Fruit fly (Drosophila melanogaster) whole organism, wandering third instar larva: ENCODE results near the gene Gad1.

Experiments used
- Abd-B ChIP-seq: fragments of >200 bp; optimal IDR thresholded peaks from 2 replicates; lab custom pipeline; 2017; ENCODE audit warnings: missing biosample characterization, missing genetic modification characterization
- CG9705 ChIP-seq: fragments of 200-800 bp; sonication (Bioruptor generic); optimal IDR thresholded peaks from 2 replicates; lab custom pipeline; 2018; ENCODE audit warnings: missing biosample characterization, mild to moderate bottlenecking, missing genetic modification characterization
- CrebA ChIP-seq: fragments of 200-800 bp; sonication (Bioruptor generic); optimal IDR thresholded peaks from 2 replicates; lab custom pipeline; 2016; ENCODE audit warnings: missing biosample characterization, mild to moderate bottlenecking, missing genetic modification characterization, borderline replicate concordance
- Dfd ChIP-seq: fragments of >200 bp; optimal IDR thresholded peaks from 2 replicates; lab custom pipeline; 2017; ENCODE audit warnings: missing biosample characterization, missing genetic modification characterization
- Dif ChIP-seq: fragments of 200-275, 200-300 bp; sonication (Bioruptor generic); optimal IDR thresholded peaks from 2 replicates; lab custom pipeline; 2018; ENCODE audit warnings: missing biosample characterization, missing genetic modification characterization; ENCODE audit not compliant: partially characterized antibody
- GATAd ChIP-seq: sonication (Bioruptor generic); optimal IDR thresholded peaks from 2 replicates; lab custom pipeline; 2016; ENCODE audit warnings: missing biosample characterization, missing genetic modification characterization
- HLH106 ChIP-seq: fragments of 200-800 bp; optimal IDR thresholded peaks from 3 replicates; lab custom pipeline; 2019; ENCODE audit warnings: missing biosample characterization, mild to moderate bottlenecking, missing genetic modification characterization, moderate library complexity
- Hnf4 ChIP-seq: fragments of 200-800 bp; sonication (Bioruptor generic); optimal IDR thresholded peaks from 2 replicates; lab custom pipeline; 2016; ENCODE audit warnings: missing biosample characterization, mild to moderate bottlenecking, missing genetic modification characterization
- Hr83 ChIP-seq: fragments of 200-300 bp; sonication (Bioruptor generic); optimal IDR thresholded peaks from 2 replicates; lab custom pipeline; 2016; ENCODE audit warnings: missing biosample characterization, mild to moderate bottlenecking, missing genetic modification characterization, moderate library complexity; ENCODE audit not compliant: poor library complexity, severe bottlenecking
- Jra ChIP-seq: sonication (Bioruptor generic); optimal IDR thresholded peaks from 2 replicates; lab custom pipeline; 2016; ENCODE audit warnings: missing biosample characterization, missing genetic modification characterization
- Myc ChIP-seq: fragments of >200 bp; optimal IDR thresholded peaks from 2 replicates; lab custom pipeline; 2017
- N ChIP-seq: fragments of >200 bp; optimal IDR thresholded peaks from 2 replicates; lab custom pipeline; 2018; ENCODE audit warnings: missing biosample characterization, missing external identifiers, missing genetic modification characterization
- Rel ChIP-seq, 2 experiments: fragments of 200-800 bp; sonication (Bioruptor generic) in 1 of 2; optimal IDR thresholded peaks; 2 replicates in 1 of 2; 3 replicates in 1 of 2; lab custom pipeline; 2016 to 2019; ENCODE audit warnings: mild to moderate bottlenecking in 2 of 2, missing biosample characterization in 2 of 2, missing genetic modification characterization in 2 of 2, moderate library complexity in 1 of 2
- Sp1 ChIP-seq: fragments of 200-800 bp; sonication (Bioruptor generic); optimal IDR thresholded peaks from 3 replicates; lab custom pipeline; 2019; ENCODE audit warnings: missing biosample characterization, mild to moderate bottlenecking, missing genetic modification characterization, moderate library complexity
- Vsx2 ChIP-seq: fragments of 200-300, 225-300 bp; sonication (Bioruptor generic); optimal IDR thresholded peaks from 2 replicates; lab custom pipeline; 2018; ENCODE audit warnings: missing biosample characterization, missing genetic modification characterization; ENCODE audit not compliant: partially characterized antibody
- br ChIP-seq: fragments of 200-800 bp; sonication (Bioruptor generic); optimal IDR thresholded peaks from 2 replicates; lab custom pipeline; 2016; ENCODE audit warnings: missing biosample characterization, missing genetic modification characterization
- brk ChIP-seq: fragments of 200-800 bp; sonication (Bioruptor generic); optimal IDR thresholded peaks from 2 replicates; lab custom pipeline; 2016; ENCODE audit warnings: missing biosample characterization, mild to moderate bottlenecking, missing genetic modification characterization
- fru ChIP-seq: fragments of 200-800 bp; sonication (Bioruptor generic); optimal IDR thresholded peaks from 3 replicates; lab custom pipeline; 2016; ENCODE audit warnings: missing biosample characterization, mild to moderate bottlenecking, missing genetic modification characterization
- h ChIP-seq: fragments of 200-800 bp; sonication (Bioruptor generic); optimal IDR thresholded peaks from 3 replicates; lab custom pipeline; 2016; ENCODE audit warnings: missing biosample characterization, mild to moderate bottlenecking, missing genetic modification characterization
- jim ChIP-seq: fragments of 175-275, 200-325 bp; sonication (Bioruptor generic); optimal IDR thresholded peaks from 2 replicates; lab custom pipeline; 2016; ENCODE audit warnings: missing biosample characterization, mild to moderate bottlenecking, missing genetic modification characterization
- lola ChIP-seq: fragments of >200 bp; optimal IDR thresholded peaks from 2 replicates; lab custom pipeline; 2017; ENCODE audit warnings: missing biosample characterization, missing genetic modification characterization
- pan ChIP-seq: fragments of >200 bp; optimal IDR thresholded peaks from 2 replicates; lab custom pipeline; 2017
- psq ChIP-seq: fragments of 200-800 bp; sonication (Bioruptor generic); optimal IDR thresholded peaks from 3 replicates; lab custom pipeline; 2017; ENCODE audit warnings: missing biosample characterization, mild to moderate bottlenecking, missing genetic modification characterization, moderate library complexity
- rgr ChIP-seq: fragments of 200-800 bp; sonication (Bioruptor generic); optimal IDR thresholded peaks from 3 replicates; lab custom pipeline; 2016; ENCODE audit warnings: missing biosample characterization, mild to moderate bottlenecking, missing genetic modification characterization
- sage ChIP-seq: fragments of 200-800 bp; sonication (Bioruptor generic); optimal IDR thresholded peaks from 2 replicates; lab custom pipeline; 2016; ENCODE audit warnings: missing biosample characterization, mild to moderate bottlenecking, missing genetic modification characterization
- sv ChIP-seq: fragments of 200-800 bp; sonication (Bioruptor generic); optimal IDR thresholded peaks from 3 replicates; lab custom pipeline; 2016; ENCODE audit warnings: missing biosample characterization, missing genetic modification characterization
- usp ChIP-seq: fragments of >200 bp; optimal IDR thresholded peaks from 2 replicates; lab custom pipeline; 2017; ENCODE audit warnings: missing biosample characterization, missing genetic modification characterization

The Gad1 gene

DNA sequence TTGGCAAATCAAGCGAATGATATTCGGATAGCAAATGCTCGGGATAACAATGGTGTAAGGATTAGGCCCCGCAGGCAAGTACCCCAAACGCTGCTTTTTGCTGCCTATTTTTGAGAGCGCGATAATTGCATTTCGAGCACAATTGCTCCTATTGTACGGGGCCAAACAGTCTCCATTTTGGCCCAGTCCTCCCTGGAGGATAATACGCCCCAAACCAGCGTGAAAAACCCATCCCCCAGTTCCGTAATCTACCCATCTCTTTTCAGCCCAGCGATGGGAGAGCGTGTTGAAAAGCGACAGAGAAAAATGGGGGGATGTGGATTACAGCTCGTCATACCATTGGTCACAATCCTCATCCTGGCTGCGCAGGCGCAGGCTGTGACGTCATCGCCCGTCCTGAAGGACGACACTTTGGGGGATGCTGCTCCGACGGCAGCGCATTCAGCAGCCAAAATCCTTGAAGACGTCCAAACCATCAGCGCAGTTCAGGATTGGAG is at the start of gene Gad1:
TSS of gene Gad1 (minus strand) at position 51 of the 497 bp plus-strand sequence.
- peak; percentile 35 for TF ChIP-seq Vsx2
- no peak for TF ChIP-seq brk
- TF ChIP-seq CG9705 (GFP tag; lab: Kevin White, UChicago): no peak
- TF ChIP-seq pan (lab: Kevin White, UChicago): no peak
- TF ChIP-seq fru: no peak
- no peak for TF ChIP-seq sv (GFP tag; lab: Kevin White, UChicago)
- no peak for TF ChIP-seq HLH106

DNA sequence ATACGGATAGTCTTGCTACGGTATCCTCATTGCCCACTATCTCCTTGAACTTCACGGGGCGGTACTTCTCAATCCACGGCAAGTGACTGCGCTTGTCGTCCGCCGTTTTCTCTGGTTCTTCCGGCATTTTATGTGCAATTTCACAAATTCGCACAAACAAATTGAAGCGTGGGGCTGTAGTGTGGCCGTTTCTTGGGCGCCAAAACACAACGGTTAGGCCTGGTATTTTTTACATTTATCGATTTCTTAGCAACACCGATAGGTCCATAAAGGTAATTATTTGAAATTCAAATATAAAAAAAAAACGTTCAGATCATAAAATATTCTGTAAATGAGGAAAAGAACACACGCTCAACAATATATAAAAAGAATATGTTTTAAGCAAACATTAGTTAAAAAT is 47.3 kb upstream of the Gad1 start, which contains the start of gene RfC4:
TSS of gene RfC4 (minus strand) at position 182 of the 400 bp plus-strand sequence.
- TF ChIP-seq HLH106 (no peak), N (GFP tag; lab: Kevin White, UChicago) (no peak), Rel (GFP tag; optimal IDR thresholded peaks at IDR 0.05; lab: Kevin White, UChicago) (no peak), Rel (tag; optimal IDR thresholded peaks at IDR 0.05; lab: Kevin White, UChicago) (no peak), br (GFP tag; lab: Kevin White, UChicago) (no peak), lola (GFP tag; lab: Kevin White, UChicago) (no peak), Myc (lab: Kevin White, UChicago) (no peak), Sp1 (no peak), fru (no peak), sv (GFP tag; lab: Kevin White, UChicago) (no peak)

DNA sequence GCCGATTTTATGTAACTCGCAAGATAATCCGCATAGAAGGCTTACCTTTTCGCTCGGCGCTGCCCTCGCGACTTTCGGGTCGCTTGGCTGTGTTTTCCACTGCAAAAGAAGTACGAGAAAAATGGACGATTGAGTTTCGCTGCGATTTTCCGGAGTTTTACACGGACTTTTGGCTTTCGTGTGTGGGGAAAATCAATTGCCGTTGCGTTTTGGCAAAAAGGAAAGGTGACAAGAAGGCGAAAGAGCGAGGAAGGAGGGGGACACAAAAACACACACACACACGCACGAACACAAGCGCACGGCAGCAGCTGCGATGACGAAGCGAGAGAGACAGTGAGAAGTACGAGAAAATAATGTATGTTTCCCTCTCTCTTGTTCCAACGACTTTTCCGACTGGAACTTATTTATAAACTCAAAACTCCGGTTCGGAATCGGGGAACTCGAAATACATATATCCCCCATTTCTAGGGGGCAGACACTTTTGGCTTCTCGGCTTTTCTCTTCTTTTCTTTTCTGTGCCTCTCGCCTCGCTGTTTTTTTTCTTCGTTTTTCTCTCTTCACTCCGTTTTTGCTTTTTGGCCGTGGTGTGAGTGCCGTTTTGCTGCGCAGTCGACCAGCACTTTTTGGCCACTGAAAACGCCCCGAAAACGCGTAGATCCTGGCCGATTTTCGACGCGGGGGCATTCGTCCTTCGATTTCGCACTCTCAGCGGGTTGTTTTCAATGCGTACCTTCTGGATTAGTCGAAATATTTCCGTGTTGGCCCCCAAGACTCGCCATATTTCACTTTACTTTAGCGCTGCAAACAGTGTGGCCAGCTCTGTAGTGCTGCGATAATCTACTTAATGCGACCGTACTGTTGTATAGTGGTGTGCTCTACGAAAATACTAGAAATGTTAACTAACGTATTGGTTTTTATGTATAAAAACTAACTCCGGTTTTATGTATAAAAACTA is 45.5 kb upstream of the Gad1 start, which contains the start of gene ens:
TSS of gene ens (minus strand) at position 827 of the 955 bp plus-strand sequence.
- no peak for TF ChIP-seq Hnf4 (GFP tag; lab: Kevin White, UChicago)
- TF ChIP-seq psq (GFP tag; lab: Kevin White, UChicago): peak; percentile 88
- peak; percentile 33 for TF ChIP-seq Dif (GFP tag; lab: Kevin White, UChicago)

DNA sequence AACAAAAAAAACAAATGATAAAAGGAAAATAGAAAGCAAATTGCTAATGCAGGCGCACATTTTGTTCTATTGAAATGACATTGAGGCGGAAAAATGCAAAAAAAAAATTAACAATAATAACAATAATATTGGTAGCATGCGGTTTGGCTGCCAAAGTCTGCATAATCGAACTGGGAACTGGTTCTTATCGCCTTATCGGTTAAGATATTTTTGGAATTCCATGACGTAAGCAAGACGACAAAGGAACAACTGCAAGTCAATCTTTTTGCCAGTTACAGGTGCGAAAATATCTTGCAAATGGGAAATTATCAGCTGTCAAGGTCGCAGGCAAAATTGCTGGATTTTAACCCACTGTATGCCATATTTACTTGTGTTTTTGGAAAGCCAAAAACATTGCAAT is 44.0 kb upstream of the Gad1 start:
- TF ChIP-seq Hr83 (GFP tag; lab: Kevin White, UChicago) (no peak), psq (GFP tag; lab: Kevin White, UChicago) (no peak), lola (GFP tag; lab: Kevin White, UChicago) (no peak), fru (no peak), Dfd (GFP tag; lab: Kevin White, UChicago) (no peak), usp (GFP tag; lab: Kevin White, UChicago) (no peak), Abd-B (GFP tag; lab: Kevin White, UChicago) (no peak), rgr (GFP tag; lab: Kevin White, UChicago) (no peak), h (GFP tag; lab: Kevin White, UChicago) (no peak), GATAd (GFP tag; lab: Kevin White, UChicago) (no peak), pan (lab: Kevin White, UChicago) (no peak), sage (GFP tag; lab: Kevin White, UChicago) (no peak), jim (GFP tag; lab: Kevin White, UChicago) (no peak), Jra (GFP tag; lab: Kevin White, UChicago) (no peak), CrebA (no peak)

DNA sequence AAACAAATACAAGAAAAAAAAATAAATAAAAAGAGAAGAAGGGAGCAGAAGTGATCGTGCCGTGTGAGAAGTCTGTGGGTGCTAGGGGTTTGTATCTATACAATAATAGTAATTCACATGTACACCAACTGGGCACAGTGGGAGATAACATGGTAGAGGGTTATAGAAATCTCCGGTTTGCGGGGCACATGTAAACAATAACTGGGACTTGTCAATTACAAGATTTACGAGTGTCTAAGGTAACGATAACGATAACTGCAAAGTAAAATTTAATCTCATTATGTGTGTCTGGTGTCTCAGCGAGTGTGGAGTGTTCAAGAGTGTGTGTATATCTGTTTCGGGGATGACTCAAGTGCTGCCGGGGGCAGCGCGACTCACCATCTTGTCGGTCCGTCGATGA is 42.2 kb upstream of the Gad1 start:
- TF ChIP-seq Abd-B (GFP tag; lab: Kevin White, UChicago): no peak
- no peak for TF ChIP-seq Myc (lab: Kevin White, UChicago)
- no peak for TF ChIP-seq Hnf4 (GFP tag; lab: Kevin White, UChicago)

DNA sequence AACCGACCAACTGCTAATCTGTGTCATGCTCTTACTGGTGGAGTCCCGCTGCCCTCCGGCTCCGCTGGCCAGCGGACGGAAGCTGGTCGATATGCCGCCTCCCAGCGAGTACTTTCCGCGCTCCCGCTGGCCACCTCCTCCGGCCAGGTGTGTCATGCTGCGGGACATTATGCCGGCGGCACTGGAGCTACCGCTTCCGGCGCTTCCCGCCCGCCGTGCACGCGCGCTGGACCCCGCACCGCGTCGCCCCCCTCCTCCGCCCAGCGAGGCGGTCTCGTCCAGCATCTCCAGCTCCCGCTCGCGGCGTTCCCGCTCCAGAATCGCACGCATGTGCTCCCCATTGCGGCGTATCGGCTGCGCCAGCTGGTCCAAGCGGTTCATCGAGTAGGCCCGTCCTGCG is 40.0 kb upstream of the Gad1 start:
- TF ChIP-seq brk (no peak), Dfd (GFP tag; lab: Kevin White, UChicago) (peak; percentile 92)
